Worm (Caenorhabditis elegans) whole organism, mixed stage, embryonic: ENCODE data around the gene C49G7.10.

ENCODE experiments used
- ceh-43 ChIP-seq: fragments of 200-800 bp; sonication (Bioruptor generic); optimal IDR thresholded peaks from 2 replicates; lab custom pipeline; 2018; ENCODE audit warnings: mild to moderate bottlenecking, missing genetic modification characterization, moderate library complexity, missing compliant biosample characterization
- ceh-83 ChIP-seq: fragments of 200-800 bp; sonication (Bioruptor generic); optimal IDR thresholded peaks from 2 replicates; lab custom pipeline; 2018; ENCODE audit warnings: mild to moderate bottlenecking, missing genetic modification characterization, missing compliant biosample characterization
- cnd-1 ChIP-seq: fragments of 200-800 bp; sonication (Bioruptor generic); optimal IDR thresholded peaks from 2 replicates; lab custom pipeline; 2018; ENCODE audit warnings: mild to moderate bottlenecking, missing genetic modification characterization, missing compliant biosample characterization
- drap-1 ChIP-seq: fragments of 200-800 bp; sonication (Bioruptor generic); optimal IDR thresholded peaks from 3 replicates; lab custom pipeline; 2018; ENCODE audit warnings: mild to moderate bottlenecking, missing genetic modification characterization, missing compliant biosample characterization
- elt-3 ChIP-seq: fragments of 150-350 bp; optimal IDR thresholded peaks from 2 replicates; lab custom pipeline; 2014; ENCODE audit warnings: missing biosample characterization, missing genetic modification characterization
- flh-1 ChIP-seq: fragments of 200-800 bp; sonication (Bioruptor generic); optimal IDR thresholded peaks from 2 replicates; lab custom pipeline; 2018; ENCODE audit warnings: mild to moderate bottlenecking, missing genetic modification characterization, moderate library complexity, missing compliant biosample characterization
- hlh-1 ChIP-seq: fragments of 150-350 bp; optimal IDR thresholded peaks from 2 replicates; lab custom pipeline; 2014; ENCODE audit warnings: missing biosample characterization, missing genetic modification reagents, missing genetic modification characterization
- lin-13 ChIP-seq: fragments of 150-350 bp; optimal IDR thresholded peaks from 2 replicates; lab custom pipeline; 2014; ENCODE audit warnings: missing biosample characterization, missing genetic modification characterization
- lin-32 ChIP-seq: fragments of 200-800 bp; sonication (Bioruptor generic); optimal IDR thresholded peaks from 2 replicates; lab custom pipeline; 2018; ENCODE audit warnings: mild to moderate bottlenecking, missing genetic modification characterization, missing compliant biosample characterization
- lsy-2 ChIP-seq: fragments of 150-350 bp; optimal IDR thresholded peaks from 2 replicates; lab custom pipeline; 2014; ENCODE audit warnings: missing biosample characterization, missing genetic modification characterization
- mab-5 ChIP-seq: fragments of 150-350 bp; optimal IDR thresholded peaks from 2 replicates; lab custom pipeline; 2014; ENCODE audit warnings: missing biosample characterization, missing genetic modification characterization
- mep-1 ChIP-seq: fragments of 150-350 bp; optimal IDR thresholded peaks from 2 replicates; lab custom pipeline; 2017; ENCODE audit warnings: missing biosample characterization, missing genetic modification reagents, missing genetic modification characterization, inconsistent platforms
- mls-2 ChIP-seq: sonication (generic microtip); optimal IDR thresholded peaks from 2 replicates; lab custom pipeline; 2016; ENCODE audit warnings: mild to moderate bottlenecking, missing genetic modification characterization, moderate library complexity, missing compliant biosample characterization
- nhr-12 ChIP-seq: fragments of 150-350 bp; optimal IDR thresholded peaks from 2 replicates; lab custom pipeline; 2014; ENCODE audit warnings: missing biosample characterization, missing genetic modification characterization
- nhr-2 ChIP-seq: fragments of 150-350 bp; optimal IDR thresholded peaks from 2 replicates; lab custom pipeline; 2014; ENCODE audit warnings: missing biosample characterization, missing genetic modification characterization
- nhr-237 ChIP-seq: fragments of 150-350 bp; optimal IDR thresholded peaks from 2 replicates; lab custom pipeline; 2014; ENCODE audit warnings: missing biosample characterization, missing genetic modification characterization
- nhr-28 ChIP-seq: fragments of 150-350 bp; optimal IDR thresholded peaks from 2 replicates; lab custom pipeline; 2014; ENCODE audit warnings: missing biosample characterization, missing genetic modification characterization
- nhr-76 ChIP-seq: sonication (generic microtip); optimal IDR thresholded peaks from 2 replicates; lab custom pipeline; 2017; ENCODE audit warnings: missing biosample characterization, missing genetic modification characterization
- pha-4 ChIP-seq: fragments of 150-350 bp; optimal IDR thresholded peaks from 2 replicates; lab custom pipeline; 2018; ENCODE audit warnings: missing biosample characterization, missing genetic modification reagents, missing genetic modification characterization
- sem-2 ChIP-seq: fragments of 200-800 bp; sonication (Bioruptor generic); optimal IDR thresholded peaks from 2 replicates; lab custom pipeline; 2018; ENCODE audit warnings: mild to moderate bottlenecking, missing genetic modification characterization, missing compliant biosample characterization
- sptf-1 ChIP-seq: sonication (generic microtip); optimal IDR thresholded peaks from 2 replicates; lab custom pipeline; 2017; ENCODE audit warnings: mild to moderate bottlenecking, missing genetic modification characterization, moderate library complexity, missing compliant biosample characterization
- unc-120 ChIP-seq: sonication (generic microtip); optimal IDR thresholded peaks from 2 replicates; lab custom pipeline; 2017; ENCODE audit warnings: missing genetic modification characterization, missing compliant biosample characterization; ENCODE audit not compliant: poor library complexity, severe bottlenecking
- unc-39 ChIP-seq: fragments of 150-350 bp; optimal IDR thresholded peaks from 2 replicates; lab custom pipeline; 2014; ENCODE audit warnings: missing biosample characterization, missing genetic modification characterization
- unc-62 ChIP-seq: fragments of 150-350 bp; optimal IDR thresholded peaks from 2 replicates; lab custom pipeline; 2014; ENCODE audit warnings: missing biosample characterization, missing genetic modification reagents, missing genetic modification characterization

C49G7.10 gene

DNA sequence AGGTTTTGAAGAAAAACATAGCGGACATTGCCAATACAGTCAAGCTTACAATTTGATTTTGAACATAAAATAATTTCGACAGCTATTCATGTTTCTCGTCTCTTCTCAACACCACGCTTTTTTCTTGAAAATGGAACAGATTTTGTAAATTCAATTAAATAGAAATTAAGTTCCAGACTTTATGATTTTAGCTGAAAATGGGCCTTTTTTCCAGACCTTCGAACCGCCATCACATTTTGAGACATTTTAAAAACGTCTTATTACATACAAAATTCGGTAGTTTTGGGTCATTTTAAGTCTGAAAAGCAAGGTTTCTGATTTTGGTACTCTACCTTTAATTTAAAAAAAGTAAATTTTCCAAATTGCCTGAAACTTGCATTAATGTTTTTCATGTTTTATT, 3.7 kb downstream of the C49G7.10 start, which contains the start of gene C49G7.12:
Gene C49G7.12, plus strand, starts transcription at position 301 of the 400 bp plus-strand sequence.
- TF ChIP-seq nhr-28 (tag; lab: Kevin White, UChicago) (no peak), nhr-12 (tag; lab: Kevin White, UChicago) (no peak), lsy-2 (tag; lab: Kevin White, UChicago) (no peak), lin-13 (tag; lab: Kevin White, UChicago) (no peak), ceh-83 (GFP tag; lab: Kevin White, UChicago) (no peak), flh-1 (GFP tag; lab: Kevin White, UChicago) (no peak), sptf-1 (tag; lab: Kevin White, UChicago) (no peak), ceh-43 (GFP tag; lab: Kevin White, UChicago) (no peak), mls-2 (no peak), mab-5 (tag; lab: Kevin White, UChicago) (no peak), nhr-237 (tag; lab: Kevin White, UChicago) (no peak), elt-3 (tag; lab: Kevin White, UChicago) (no peak), pha-4 (tag; lab: Kevin White, UChicago) (no peak)
- TF ChIP-seq, all 35 proteins: peak for 0

DNA sequence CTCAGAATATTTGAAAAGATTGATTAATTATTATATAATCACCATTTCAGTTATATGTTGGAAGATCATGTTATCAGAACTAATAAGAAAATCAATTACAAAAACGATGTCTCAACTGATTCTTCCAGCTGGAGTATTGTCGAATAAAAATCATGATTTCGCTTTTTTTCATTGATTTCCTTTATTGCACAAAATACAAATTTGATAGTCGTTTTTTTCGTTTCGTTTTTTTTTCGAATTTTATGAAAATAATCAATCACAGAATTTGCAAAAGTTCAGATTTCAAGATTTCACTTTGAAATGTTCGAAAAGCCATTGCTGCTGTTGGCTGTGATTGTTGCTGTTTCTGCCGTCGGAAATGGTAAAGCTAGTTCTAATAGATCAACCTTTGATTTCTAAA, 6.0 kb downstream of the C49G7.10 start, which contains the start of gene C49G7.13:
Gene C49G7.13, plus strand, starts transcription at position 301 of the 400 bp plus-strand sequence.
- TF ChIP-seq lin-13 (tag; lab: Kevin White, UChicago) (no peak), unc-120 (tag; lab: Kevin White, UChicago) (no peak), lin-32 (GFP tag; lab: Kevin White, UChicago) (no peak), nhr-28 (tag; lab: Kevin White, UChicago) (no peak)

DNA sequence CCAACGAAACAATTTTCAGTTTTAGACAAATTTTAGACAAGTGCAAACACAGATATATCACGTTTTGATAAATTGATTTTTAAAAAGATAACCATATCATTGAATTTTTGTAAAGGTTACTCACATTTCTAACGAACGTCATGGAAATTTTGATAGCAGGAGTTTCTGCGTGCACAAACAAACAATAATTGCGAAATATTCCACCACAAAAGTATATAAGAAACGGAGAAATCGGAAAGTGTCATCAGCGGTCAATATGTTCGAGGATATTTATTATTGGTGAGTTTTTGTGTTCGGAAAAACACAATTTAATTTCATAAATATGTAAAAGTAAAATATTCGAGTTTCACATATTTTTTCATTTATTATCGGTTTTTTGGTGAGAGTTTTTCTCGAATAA, 7.5 kb downstream of the C49G7.10 start, which contains the start of gene C49G7.7:
Gene C49G7.7, plus strand, starts transcription at position 174 of the 400 bp plus-strand sequence.
- TF ChIP-seq ceh-43 (GFP tag; lab: Kevin White, UChicago): no peak
- TF ChIP-seq unc-39 (tag; lab: Kevin White, UChicago): no peak
- no peak for TF ChIP-seq pha-4 (tag; lab: Kevin White, UChicago)
- TF ChIP-seq flh-1 (GFP tag; lab: Kevin White, UChicago): no peak
- TF ChIP-seq lsy-2 (tag; lab: Kevin White, UChicago): no peak
- TF ChIP-seq sem-2 (GFP tag; lab: Kevin White, UChicago): no peak
- TF ChIP-seq nhr-76: no peak

DNA sequence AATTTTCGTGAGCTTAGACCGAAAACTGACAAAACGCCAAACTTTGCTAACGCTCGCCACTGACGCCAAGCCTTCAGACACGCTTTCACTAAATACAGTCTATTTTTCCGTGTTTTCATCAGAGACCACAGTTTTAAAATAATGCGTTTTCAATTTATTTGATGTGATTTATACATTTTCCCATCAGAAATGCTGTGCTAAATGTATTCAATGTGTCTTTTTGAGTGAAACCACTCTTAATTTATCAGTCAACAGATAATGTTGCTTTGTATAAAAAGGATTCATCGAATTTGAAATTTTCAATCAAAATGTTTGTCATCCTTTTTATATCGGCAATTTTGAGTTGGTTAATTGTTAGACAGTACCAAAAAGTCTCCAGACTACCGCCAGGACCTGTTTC, 10.5 kb downstream of the C49G7.10 start, which contains the start of gene cyp-35A4:
Gene cyp-35A4, plus strand, starts transcription at position 301 of the 400 bp plus-strand sequence.
- TF ChIP-seq nhr-28 (tag; lab: Kevin White, UChicago) (no peak), sem-2 (GFP tag; lab: Kevin White, UChicago) (no peak), pha-4 (tag; lab: Kevin White, UChicago) (no peak), drap-1 (GFP tag; lab: Kevin White, UChicago) (no peak), mls-2 (no peak)

DNA sequence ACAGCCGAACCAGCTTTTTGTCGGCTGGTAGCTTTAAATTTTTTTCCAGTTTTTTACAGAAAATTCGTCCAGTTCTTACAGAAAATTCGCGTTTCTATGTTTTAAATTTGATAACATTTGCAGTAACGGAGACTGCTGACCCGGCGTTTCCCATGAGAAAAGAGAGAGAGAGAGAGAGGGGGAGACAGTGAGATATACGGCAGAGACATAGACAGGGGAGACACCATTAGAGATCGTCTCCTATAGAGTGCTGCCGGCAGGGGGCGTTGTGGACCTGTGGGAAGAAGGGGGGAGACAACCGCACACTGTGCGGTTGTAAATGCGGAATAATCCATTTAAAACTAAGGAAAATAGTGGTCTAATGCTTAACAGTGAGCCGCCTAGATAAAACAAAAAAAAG, 12.2 kb downstream of the C49G7.10 start:
- no peak for TF ChIP-seq nhr-28 (tag; lab: Kevin White, UChicago)

DNA sequence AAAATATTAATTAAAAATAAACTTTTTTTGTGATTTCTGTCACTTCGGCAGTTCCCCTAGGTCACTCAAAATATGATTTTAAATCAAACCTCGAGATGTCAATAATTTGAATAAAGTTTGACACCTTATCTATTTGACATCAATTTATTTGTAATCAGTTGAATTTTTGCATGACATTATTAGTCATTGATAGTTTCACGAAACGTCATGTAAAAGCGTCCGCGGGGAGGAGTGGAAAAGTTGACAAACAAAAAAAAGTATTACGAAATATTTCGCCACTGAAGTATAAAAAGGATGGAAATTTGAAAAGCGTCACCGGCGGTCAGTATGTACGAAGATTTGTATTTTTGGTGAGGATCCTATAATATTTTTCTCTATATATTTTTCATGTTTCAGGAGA, 17.0 kb downstream of the C49G7.10 start, which contains the start of gene K09D9.1:
Gene K09D9.1, plus strand, starts transcription at position 271 of the 400 bp plus-strand sequence.
- TF ChIP-seq ceh-43 (GFP tag; lab: Kevin White, UChicago) (no peak), flh-1 (GFP tag; lab: Kevin White, UChicago) (no peak)
- TF ChIP-seq, all 35 proteins: peak for 0

DNA sequence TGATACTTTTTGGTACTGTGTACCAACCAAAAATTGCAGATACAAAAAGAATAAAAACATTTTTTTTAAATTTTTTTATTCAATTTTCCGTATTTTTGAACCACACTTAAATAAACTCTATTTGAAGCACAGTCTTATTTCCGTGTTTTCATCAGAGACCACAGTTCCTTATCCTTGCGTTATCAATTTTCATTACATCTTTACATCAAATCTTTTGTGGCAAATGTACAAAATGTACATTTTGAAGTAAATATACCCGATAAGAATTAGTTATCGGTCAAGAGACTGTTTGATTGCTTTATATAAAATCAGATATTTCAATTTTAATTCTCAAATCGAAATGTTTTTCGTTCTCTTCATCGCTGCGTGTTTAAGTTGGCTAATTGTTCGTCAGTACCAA, 19.5 kb downstream of the C49G7.10 start, which contains the start of gene cyp-35A3:
Gene cyp-35A3, plus strand, starts transcription at position 301 of the 400 bp plus-strand sequence.
- TF ChIP-seq mep-1 (tag; lab: Kevin White, UChicago) (no peak), flh-1 (GFP tag; lab: Kevin White, UChicago) (no peak), nhr-2 (tag; lab: Kevin White, UChicago) (no peak), lin-13 (tag; lab: Kevin White, UChicago) (no peak), lin-32 (GFP tag; lab: Kevin White, UChicago) (no peak), unc-62 (GFP tag; lab: Kevin White, UChicago) (no peak), pha-4 (tag; lab: Kevin White, UChicago) (no peak), hlh-1 (tag; lab: Kevin White, UChicago) (no peak), cnd-1 (no peak)
- TF ChIP-seq, all 35 proteins: peak for 0
